Worm (Caenorhabditis elegans) whole organism, early embryonic: ENCODE results near the gene ssu-1.

ENCODE experiments used
- B0310.2 ChIP-seq: sonication (generic microtip); optimal IDR thresholded peaks from 2 replicates; lab custom pipeline; 2016; ENCODE audit warnings: mild to moderate bottlenecking, missing genetic modification characterization, missing compliant biosample characterization
- ama-1 ChIP-seq: fragments of 150-350 bp; optimal IDR thresholded peaks from 2 replicates; lab custom pipeline; 2014
- ceh-36 ChIP-seq: sonication (generic microtip); optimal IDR thresholded peaks from 2 replicates; lab custom pipeline; 2016; ENCODE audit warnings: missing genetic modification characterization, inconsistent platforms, missing compliant biosample characterization
- flt-1 ChIP-seq: fragments of 200-800 bp; sonication (Bioruptor generic); IDR thresholded peaks from 2 replicates; pipeline ENCODE4 v1.3.6; 2022; ENCODE audit warnings: missing genetic modification characterization, missing compliant biosample characterization
- pes-1 ChIP-seq: fragments of 200-800 bp; sonication (Bioruptor generic); IDR thresholded peaks from 2 replicates; pipeline ENCODE4 v1.3.6; 2022; ENCODE audit warnings: missing genetic modification reagents, missing genetic modification characterization, missing compliant biosample characterization
- scrt-1 ChIP-seq: fragments of 200-800 bp; sonication (Bioruptor generic); IDR thresholded peaks from 2 replicates; pipeline ENCODE4 v1.3.6; 2022; ENCODE audit warnings: missing genetic modification characterization, missing compliant biosample characterization
- sea-1 ChIP-seq: fragments of 200-800 bp; sonication (Bioruptor generic); conservative IDR thresholded peaks from 2 replicates; pipeline ENCODE4 v1.3.6; 2022; ENCODE audit warnings: missing genetic modification characterization, missing compliant biosample characterization

- TF ChIP-seq B0310.2 (tag; lab: Kevin White, UChicago) (no peak), pes-1 (no peak), scrt-1 (GFP tag; lab: Robert Waterston, UW) (no peak), ama-1 (lab: Kevin White, UChicago) (no peak), flt-1 (GFP tag; lab: Robert Waterston, UW) (no peak), ceh-36 (no peak), sea-1 (no peak)
Measured at ce11 chrV:20182311-20182710, 49.2 kb upstream of the ssu-1 start.
